Fruit fly (Drosophila melanogaster): ENCODE data around the gene GluRIIB.

The GluRIIB gene

dm6 chr2L:5527861-5528260, 31.3 kb upstream of the GluRIIB start, which contains the start of gene CG31915 (continued):
- no peak for TF ChIP-seq Hand (GFP tag; optimal IDR thresholded peaks at IDR 0.05)
- no peak for TF ChIP-seq Dad (GFP tag; optimal IDR thresholded peaks at IDR 0.05)
- no peak for TF ChIP-seq cas (GFP tag; IDR thresholded peaks at IDR 0.05)
- no peak for TF ChIP-seq fd102C (GFP tag; optimal IDR thresholded peaks at IDR 0.05)
- TF ChIP-seq hb (GFP tag; IDR thresholded peaks at IDR 0.05; ENCODE audit: partially characterized antibody) = peak; percentile 85
- no peak for TF ChIP-seq sisA (GFP tag; IDR thresholded peaks at IDR 0.05)
- TF ChIP-seq ac (GFP tag; optimal IDR thresholded peaks at IDR 0.05) = no peak
- no peak for TF ChIP-seq CG8388 (GFP tag; optimal IDR thresholded peaks at IDR 0.05)

dm6 chr2L:5532061-5532460, 27.1 kb upstream of the GluRIIB start, which contains the start of gene Coq6:
Gene Coq6 (minus strand): TSS chr2L:5532223.
- TF ChIP-seq Nf-YB (GFP tag; optimal IDR thresholded peaks at IDR 0.05) (no peak), tll (GFP tag; optimal IDR thresholded peaks at IDR 0.05) (no peak), Aef1 (GFP tag; IDR thresholded peaks at IDR 0.05) (no peak), CG13894 (tag; optimal IDR thresholded peaks at IDR 0.05) (no peak), ATbp (GFP tag; optimal IDR thresholded peaks at IDR 0.05) (no peak), zen2 (GFP tag; IDR thresholded peaks at IDR 0.05; ENCODE audit: partially characterized antibody) (peak; percentile 68; the same call in 2 of the 3 replicates), CG12942 (GFP tag; optimal IDR thresholded peaks at IDR 0.05) (no peak), CG6765 (GFP tag; optimal IDR thresholded peaks at IDR 0.05) (no peak), crc (GFP tag; optimal IDR thresholded peaks at IDR 0.05) (no peak), sens (GFP tag) (peak; percentile 76), CG33557 (GFP tag; optimal IDR thresholded peaks at IDR 0.05) (no peak), Dll (GFP tag; IDR thresholded peaks at IDR 0.05; ENCODE audit: partially characterized antibody) (peak; percentile 70), crp (GFP tag; optimal IDR thresholded peaks at IDR 0.05) (peak in 1 of 2 experiments; percentile 11), ac (GFP tag; optimal IDR thresholded peaks at IDR 0.05) (no peak), CG8765 (GFP tag; IDR thresholded peaks at IDR 0.05) (no peak), CG2199 (GFP tag; IDR thresholded peaks at IDR 0.05) (no peak), sc (optimal IDR thresholded peaks at IDR 0.05) (no peak), sc (GFP tag; optimal IDR thresholded peaks at IDR 0.05) (no peak), Kr (GFP tag; optimal IDR thresholded peaks at IDR 0.05) (no peak), CG10959 (GFP tag; IDR thresholded peaks at IDR 0.05) (no peak), run (tag; optimal IDR thresholded peaks at IDR 0.05) (no peak), Med (GFP tag) (peak; percentile 83), CG7357 (GFP tag; IDR thresholded peaks at IDR 0.05) (no peak), Doc3 (GFP tag; IDR thresholded peaks at IDR 0.05; ENCODE audit: partially characterized antibody) (peak; percentile 65), cato (GFP tag; optimal IDR thresholded peaks at IDR 0.05; ENCODE audit: borderline replicate concordance) (no peak), nerfin-1 (tag; optimal IDR thresholded peaks at IDR 0.05) (peak; percentile 79), lilli (GFP tag; optimal IDR thresholded peaks at IDR 0.05) (no peak), ems (GFP tag; optimal IDR thresholded peaks at IDR 0.05) (no peak), CG9215 (GFP tag; IDR thresholded peaks at IDR 0.05) (peak; percentile 96), Dref (GFP tag; IDR thresholded peaks at IDR 0.05) (peak; percentile 74), CG15514 (GFP tag; optimal IDR thresholded peaks at IDR 0.05) (peak; percentile 25), CG4424 (GFP tag; optimal IDR thresholded peaks at IDR 0.05) (no peak), bbx (GFP tag; IDR thresholded peaks at IDR 0.05; ENCODE audit: partially characterized antibody) (peak; percentile 39; the same call in 1 of the 2 replicates), abd-A (tag; optimal IDR thresholded peaks at IDR 0.05) (no peak), az2 (GFP tag; optimal IDR thresholded peaks at IDR 0.05) (no peak), B-H2 (GFP tag; optimal IDR thresholded peaks at IDR 0.05) (no peak), hbn (GFP tag; IDR thresholded peaks at IDR 0.05; ENCODE audit: partially characterized antibody) (peak; percentile 54), Scr (GFP tag; IDR thresholded peaks at IDR 0.05; ENCODE audit: partially characterized antibody) (peak; percentile 58), CG11456 (GFP tag; IDR thresholded peaks at IDR 0.05) (no peak), Rfx (GFP tag; IDR thresholded peaks at IDR 0.05) (peak; percentile 22; the same call in 1 of the 2 replicates), B-H1 (GFP tag; IDR thresholded peaks at IDR 0.05) (no peak), CG6791 (GFP tag; IDR thresholded peaks at IDR 0.05; ENCODE audit: partially characterized antibody) (peak; percentile 75)

All from whole organism, embryonic.